Fruit fly (Drosophila melanogaster) whole organism, pupa: Measurements from ENCODE around the gene RpS27A.
A peak's percentile ranks its signal among the peaks of the same experiment; 100 is the strongest.

Experiments used
- CG12605 ChIP-seq: fragments of 200-800 bp; sonication (Bioruptor generic); IDR thresholded peaks from 2 replicates; pipeline ENCODE4 v1.3.6; 2022; ENCODE audit warnings: missing biosample characterization, missing genetic modification characterization
- CG13204 ChIP-seq: fragments of 200-800 bp; sonication (Bioruptor generic); optimal IDR thresholded peaks from 2 replicates; lab custom pipeline; 2018; ENCODE audit warnings: missing biosample characterization, mild to moderate bottlenecking, missing genetic modification characterization, moderate library complexity
- CG14655 ChIP-seq: fragments of 200-800 bp; sonication (Bioruptor generic); optimal IDR thresholded peaks from 3 replicates; lab custom pipeline; 2017; ENCODE audit warnings: mild to moderate bottlenecking, missing biosample characterization, missing genetic modification reagents, missing genetic modification characterization
- CG15710 ChIP-seq: fragments of 200-800 bp; sonication (Bioruptor generic); optimal IDR thresholded peaks from 2 replicates; lab custom pipeline; 2018; ENCODE audit warnings: missing biosample characterization, mild to moderate bottlenecking, missing genetic modification characterization, moderate library complexity
- CG17806 ChIP-seq: fragments of 200-800 bp; sonication (Bioruptor generic); optimal IDR thresholded peaks from 2 replicates; lab custom pipeline; 2018; ENCODE audit warnings: missing biosample characterization, mild to moderate bottlenecking, missing genetic modification characterization, moderate library complexity
- CG34367 ChIP-seq: fragments of 200-800 bp; sonication (Bioruptor generic); optimal IDR thresholded peaks from 2 replicates; lab custom pipeline; 2018; ENCODE audit warnings: missing biosample characterization, mild to moderate bottlenecking, missing genetic modification characterization
- CG8301 ChIP-seq: fragments of 200-800 bp; sonication (Bioruptor generic); optimal IDR thresholded peaks from 2 replicates; lab custom pipeline; 2018; ENCODE audit warnings: missing biosample characterization, mild to moderate bottlenecking, missing genetic modification characterization
- EcR ChIP-seq: fragments of 200-800 bp; sonication (Bioruptor generic); optimal IDR thresholded peaks from 3 replicates; lab custom pipeline; 2019; ENCODE audit warnings: missing biosample characterization, missing genetic modification characterization, mild to moderate bottlenecking, moderate library complexity, missing genetic modification reagents
- Ets98B ChIP-seq: fragments of 200-800 bp; sonication (Bioruptor generic); IDR thresholded peaks from 2 replicates; pipeline ENCODE4 v1.3.6; 2022; ENCODE audit warnings: missing biosample characterization, missing genetic modification characterization
- Pif1A ChIP-seq: fragments of 200-800 bp; sonication (Bioruptor generic); optimal IDR thresholded peaks from 3 replicates; lab custom pipeline; 2016; ENCODE audit warnings: missing biosample characterization, missing genetic modification characterization
- Pif1B ChIP-seq: fragments of 200-800 bp; sonication (Bioruptor generic); optimal IDR thresholded peaks from 3 replicates; lab custom pipeline; 2016; ENCODE audit warnings: missing biosample characterization, missing genetic modification characterization
- Snoo ChIP-seq: fragments of 200-800 bp; sonication (Bioruptor generic); optimal IDR thresholded peaks from 3 replicates; lab custom pipeline; 2017; ENCODE audit warnings: missing biosample characterization, mild to moderate bottlenecking, missing genetic modification characterization, inconsistent platforms
- fd96Ca ChIP-seq: fragments of 200-800 bp; sonication (Bioruptor generic); IDR thresholded peaks from 3 replicates; pipeline ENCODE4 v1.3.6; 2022; ENCODE audit warnings: missing biosample characterization, missing genetic modification characterization
- gl ChIP-seq: fragments of 200-800 bp; sonication (Bioruptor generic); optimal IDR thresholded peaks from 2 replicates; lab custom pipeline; 2018; ENCODE audit warnings: missing biosample characterization, mild to moderate bottlenecking, missing genetic modification characterization

DNA sequence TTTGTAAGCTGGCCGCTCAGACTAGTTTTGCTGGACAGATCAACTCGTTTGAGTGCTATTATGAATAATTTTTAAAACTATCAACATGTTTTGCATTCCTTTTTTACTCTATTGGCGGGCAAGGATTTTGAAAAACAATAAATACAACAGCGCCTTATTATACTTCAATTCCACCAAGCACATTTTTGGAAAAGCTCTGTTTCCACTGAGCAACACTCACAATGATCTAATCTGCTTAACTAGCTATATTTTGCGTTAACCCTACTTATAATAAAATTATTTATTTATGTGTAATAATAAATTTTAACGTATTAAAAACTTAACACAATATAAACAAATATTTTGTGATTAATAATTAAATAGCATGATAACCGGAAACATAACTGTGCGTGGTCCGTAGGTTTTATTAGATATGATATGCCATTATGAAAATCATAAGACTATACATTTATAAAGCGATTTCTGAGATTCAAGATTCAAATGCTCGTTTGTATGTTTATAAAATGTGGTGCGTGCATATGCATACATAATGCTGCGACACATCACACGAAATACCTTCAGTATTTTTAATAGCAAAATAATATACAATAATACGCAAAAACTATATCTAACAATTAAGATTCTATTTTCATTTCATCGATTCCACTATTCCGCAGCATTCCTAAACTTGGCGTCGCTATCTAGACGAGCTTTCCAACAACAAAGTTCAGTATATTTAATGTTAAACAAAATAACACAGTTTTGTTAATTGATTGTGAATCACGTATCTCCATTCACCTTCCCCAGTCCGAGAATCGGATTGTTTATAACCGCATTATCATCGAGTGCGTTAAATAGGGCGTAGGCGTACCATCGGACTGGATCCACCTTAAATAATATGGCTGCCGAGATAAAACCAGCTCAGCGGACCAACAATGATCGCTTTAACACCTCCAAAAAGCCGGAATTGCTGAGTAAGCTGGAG is 14.8 kb downstream of the RpS27A start, which contains the start of the genes pie and Wdfy2:
- no peak for TF ChIP-seq CG17806 (tag; lab: Kevin White, UChicago)
- no peak for TF ChIP-seq CG34367
- no peak for TF ChIP-seq CG14655 (GFP tag; lab: Kevin White, UChicago)
- no peak for TF ChIP-seq gl (tag; lab: Kevin White, UChicago)
- TF ChIP-seq CG8301 (tag; lab: Kevin White, UChicago): no peak
- TF ChIP-seq Pif1B (GFP tag; lab: Kevin White, UChicago): no peak
- TF ChIP-seq Ets98B (GFP tag; lab: Robert Waterston, UW): no peak
- TF ChIP-seq fd96Ca: no peak
- peak; percentile 16 for TF ChIP-seq CG15710 (tag; lab: Kevin White, UChicago)
- TF ChIP-seq EcR (GFP tag; lab: Kevin White, UChicago): no peak
- TF ChIP-seq CG13204 (GFP tag; lab: Kevin White, UChicago): no peak
- TF ChIP-seq Snoo (tag; lab: Kevin White, UChicago): no peak
- TF ChIP-seq CG12605: no peak
- no peak for TF ChIP-seq Pif1A (GFP tag; lab: Kevin White, UChicago)
